Fruit fly (Drosophila melanogaster) S2 (cell line): Measurements from ENCODE around the gene CG32266.

Source experiments
- CG8478 ChIP-seq: fragments of >200 bp; optimal IDR thresholded peaks from 2 replicates; lab custom pipeline; 2018
- CTCF ChIP-seq, 2 experiments: fragments of >200 bp; optimal IDR thresholded peaks; 2 replicates each; lab custom pipeline; 2018

DNA sequence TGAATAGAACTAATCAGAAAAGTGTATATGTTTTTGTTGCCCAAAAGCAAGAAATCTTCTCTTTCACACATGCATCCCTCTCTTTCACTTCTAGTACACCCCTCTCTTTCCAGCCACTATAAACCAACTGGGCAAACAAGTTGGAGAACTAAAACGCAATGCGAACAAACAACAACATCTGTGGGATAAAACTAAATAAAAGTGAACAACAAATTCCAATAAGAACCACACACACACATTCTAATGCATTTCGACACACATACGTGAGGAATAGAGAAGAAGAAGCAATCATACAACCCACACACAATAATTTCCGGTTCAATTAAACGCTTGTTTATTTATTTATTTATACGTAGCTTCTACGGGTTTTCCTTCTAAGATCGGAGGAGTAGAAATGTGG lies 34.9 kb upstream of the CG32266 start:
- no peak for TF ChIP-seq CTCF (optimal IDR thresholded peaks at IDR 0.05; lab: Kevin White, UChicago)
- no peak for TF ChIP-seq CG8478 (lab: Kevin White, UChicago)
